Worm (Caenorhabditis elegans) whole organism, L2 larva: ENCODE results near the gene Y2H9A.6.

ENCODE experiments used
- F13H6.1 ChIP-seq: sonication (generic microtip); optimal IDR thresholded peaks from 2 replicates; lab custom pipeline; 2016; ENCODE audit warnings: missing genetic modification characterization, missing compliant biosample characterization
- ama-1 ChIP-seq: fragments of 150-350 bp; optimal IDR thresholded peaks from 2 replicates; lab custom pipeline; 2018; ENCODE audit warnings: inconsistent platforms
- elt-1 ChIP-seq: fragments of 150-350 bp; optimal IDR thresholded peaks from 2 replicates; lab custom pipeline; 2014; ENCODE audit warnings: missing biosample characterization, missing genetic modification characterization
- elt-3 ChIP-seq: sonication (generic microtip); optimal IDR thresholded peaks from 2 replicates; lab custom pipeline; 2017; ENCODE audit warnings: missing biosample characterization, missing genetic modification characterization
- lin-13 ChIP-seq: fragments of 150-350 bp; optimal IDR thresholded peaks from 2 replicates; lab custom pipeline; 2014; ENCODE audit warnings: missing biosample characterization, missing genetic modification reagents, missing genetic modification characterization
- lin-39 ChIP-seq: fragments of 150-350 bp; optimal IDR thresholded peaks from 2 replicates; lab custom pipeline; 2014; ENCODE audit warnings: missing biosample characterization, missing genetic modification reagents, missing genetic modification characterization
- nhr-11 ChIP-seq: fragments of 150-350 bp; optimal IDR thresholded peaks from 2 replicates; lab custom pipeline; 2014; ENCODE audit warnings: missing biosample characterization, missing genetic modification characterization
- nhr-12 ChIP-seq: fragments of 150-350 bp; optimal IDR thresholded peaks from 2 replicates; lab custom pipeline; 2014; ENCODE audit warnings: missing biosample characterization, missing genetic modification characterization
- sem-4 ChIP-seq: fragments of 150-350 bp; optimal IDR thresholded peaks from 2 replicates; lab custom pipeline; 2014; ENCODE audit warnings: missing biosample characterization, missing genetic modification reagents, missing genetic modification characterization
- skn-1 ChIP-seq: sonication (generic microtip); optimal IDR thresholded peaks from 2 replicates; lab custom pipeline; 2017; ENCODE audit warnings: missing biosample characterization, missing genetic modification characterization
- snpc-4 ChIP-seq: fragments of 150-350 bp; optimal IDR thresholded peaks from 2 replicates; lab custom pipeline; 2014; ENCODE audit warnings: missing biosample characterization, missing genetic modification characterization
- zag-1 ChIP-seq: fragments of 150-350 bp; optimal IDR thresholded peaks from 2 replicates; lab custom pipeline; 2014; ENCODE audit warnings: missing biosample characterization, missing genetic modification characterization
- ztf-11 ChIP-seq: sonication (generic microtip); optimal IDR thresholded peaks from 2 replicates; lab custom pipeline; 2017; ENCODE audit warnings: missing biosample characterization, missing genetic modification characterization

- no peak for TF ChIP-seq skn-1 (tag; lab: Kevin White, UChicago)
- TF ChIP-seq lin-39 (tag; lab: Kevin White, UChicago): peak; percentile 72
- no peak for TF ChIP-seq nhr-12 (tag; lab: Kevin White, UChicago)
- no peak for TF ChIP-seq ztf-11 (tag; lab: Kevin White, UChicago)
- TF ChIP-seq sem-4 (tag; lab: Kevin White, UChicago): no peak
- no peak for TF ChIP-seq lin-13 (GFP tag; lab: Kevin White, UChicago)
- TF ChIP-seq nhr-11 (tag; lab: Kevin White, UChicago): no peak
- no peak for TF ChIP-seq zag-1 (tag; lab: Kevin White, UChicago)
- TF ChIP-seq ama-1 (lab: Kevin White, UChicago): no peak
- TF ChIP-seq F13H6.1 (tag; lab: Kevin White, UChicago): peak; percentile 3
- TF ChIP-seq elt-3 (tag; lab: Kevin White, UChicago): no peak
- no peak for TF ChIP-seq snpc-4 (tag; lab: Kevin White, UChicago)
- no peak for TF ChIP-seq elt-1
Measured at ce11 chrV:13402524-13402923, 41.1 kb upstream of the Y2H9A.6 start.
